Worm (Caenorhabditis elegans) whole organism, L4 larva: ENCODE data around the gene flp-15.

Source experiments
- ceh-28 ChIP-seq: fragments of 150-350 bp; optimal IDR thresholded peaks from 2 replicates; lab custom pipeline; 2014; ENCODE audit warnings: missing biosample characterization, missing genetic modification reagents, missing genetic modification characterization
- ces-1 ChIP-seq: fragments of 150-350 bp; sonication (generic microtip); optimal IDR thresholded peaks from 4 replicates; lab custom pipeline; 2014; ENCODE audit warnings: missing biosample characterization, missing genetic modification reagents, missing genetic modification characterization
- lin-15B ChIP-seq: fragments of 150-350 bp; sonication (generic microtip); optimal IDR thresholded peaks from 3 replicates; lab custom pipeline; 2014; ENCODE audit warnings: missing biosample characterization, missing genetic modification characterization
- lir-3 ChIP-seq: sonication (generic microtip); optimal IDR thresholded peaks from 2 replicates; lab custom pipeline; 2016; ENCODE audit warnings: mild to moderate bottlenecking, missing genetic modification characterization, missing compliant biosample characterization
- mdl-1 ChIP-seq, 2 experiments: fragments of 150-350 bp in 1 of 2; sonication (generic microtip) in 1 of 2; optimal IDR thresholded peaks; 2 replicates each; lab custom pipeline; 2014 to 2017; ENCODE audit warnings: missing biosample characterization in 2 of 2, missing genetic modification characterization in 2 of 2
- mep-1 ChIP-seq: fragments of 150-350 bp; sonication (generic microtip); optimal IDR thresholded peaks from 3 replicates; lab custom pipeline; 2014; ENCODE audit warnings: missing biosample characterization, missing genetic modification characterization
- unc-39 ChIP-seq: sonication (generic microtip); optimal IDR thresholded peaks from 2 replicates; lab custom pipeline; 2017; ENCODE audit warnings: missing biosample characterization, missing genetic modification characterization

ce11 chrIII:13710666-13711065, 43.0 kb upstream of the flp-15 start:
- TF ChIP-seq ces-1 (no peak), lin-15B (no peak), mdl-1 (tag; optimal IDR thresholded peaks at IDR 0.05; lab: Kevin White, UChicago) (no peak), mep-1 (tag; lab: Kevin White, UChicago) (no peak), ceh-28 (tag; lab: Kevin White, UChicago) (no peak), unc-39 (tag; lab: Kevin White, UChicago) (no peak), lir-3 (tag; lab: Kevin White, UChicago) (no peak)
